Worm (Caenorhabditis elegans) whole organism, early embryonic: Measurements from ENCODE around the gene F07G6.10.
"Not testable (repeated sequence)": the region's sequence is repeated elsewhere in the genome, so short reads cannot be mapped to it uniquely, and the experiment has no call there.

ENCODE experiments used
- B0310.2 ChIP-seq: sonication (generic microtip); optimal IDR thresholded peaks from 2 replicates; lab custom pipeline; 2016; ENCODE audit warnings: mild to moderate bottlenecking, missing genetic modification characterization, missing compliant biosample characterization
- F13C5.2 ChIP-seq: sonication (generic microtip); optimal IDR thresholded peaks from 2 replicates; lab custom pipeline; 2017; ENCODE audit warnings: mild to moderate bottlenecking, missing genetic modification characterization, inconsistent platforms, missing compliant biosample characterization
- aly-1 ChIP-seq: sonication (generic microtip); optimal IDR thresholded peaks from 2 replicates; lab custom pipeline; 2016; ENCODE audit warnings: missing genetic modification characterization, missing compliant biosample characterization
- ama-1 ChIP-seq: fragments of 150-350 bp; optimal IDR thresholded peaks from 2 replicates; lab custom pipeline; 2014
- ceh-13 ChIP-seq: fragments of 200-800 bp; sonication (Bioruptor generic); optimal IDR thresholded peaks from 2 replicates; lab custom pipeline; 2018; ENCODE audit warnings: mild to moderate bottlenecking, missing genetic modification characterization, missing compliant biosample characterization
- ceh-36 ChIP-seq: sonication (generic microtip); optimal IDR thresholded peaks from 2 replicates; lab custom pipeline; 2016; ENCODE audit warnings: missing genetic modification characterization, inconsistent platforms, missing compliant biosample characterization
- ets-7 ChIP-seq: sonication (generic microtip); optimal IDR thresholded peaks from 2 replicates; lab custom pipeline; 2016; ENCODE audit warnings: missing genotype, missing genetic modification characterization, missing compliant biosample characterization
- flt-1 ChIP-seq: fragments of 200-800 bp; sonication (Bioruptor generic); IDR thresholded peaks from 2 replicates; pipeline ENCODE4 v1.3.6; 2022; ENCODE audit warnings: missing genetic modification characterization, missing compliant biosample characterization
- hmbx-1 ChIP-seq: sonication (generic microtip); optimal IDR thresholded peaks from 2 replicates; lab custom pipeline; 2016; ENCODE audit warnings: mild to moderate bottlenecking, missing genetic modification characterization, missing compliant biosample characterization
- hmg-4 ChIP-seq: fragments of 200-800 bp; sonication (Bioruptor generic); optimal IDR thresholded peaks from 2 replicates; lab custom pipeline; 2018; ENCODE audit warnings: mild to moderate bottlenecking, missing genetic modification characterization, missing compliant biosample characterization
- hnd-1 ChIP-seq: sonication (generic microtip); optimal IDR thresholded peaks from 2 replicates; lab custom pipeline; 2016; ENCODE audit warnings: missing genetic modification characterization, missing compliant biosample characterization
- pes-1 ChIP-seq: fragments of 200-800 bp; sonication (Bioruptor generic); IDR thresholded peaks from 2 replicates; pipeline ENCODE4 v1.3.6; 2022; ENCODE audit warnings: missing genetic modification reagents, missing genetic modification characterization, missing compliant biosample characterization
- scrt-1 ChIP-seq: fragments of 200-800 bp; sonication (Bioruptor generic); IDR thresholded peaks from 2 replicates; pipeline ENCODE4 v1.3.6; 2022; ENCODE audit warnings: missing genetic modification characterization, missing compliant biosample characterization
- sea-1 ChIP-seq: fragments of 200-800 bp; sonication (Bioruptor generic); conservative IDR thresholded peaks from 2 replicates; pipeline ENCODE4 v1.3.6; 2022; ENCODE audit warnings: missing genetic modification characterization, missing compliant biosample characterization
- tbx-11 ChIP-seq: fragments of 200-800 bp; sonication (Bioruptor generic); IDR thresholded peaks from 2 replicates; pipeline ENCODE4 v1.3.6; 2022; ENCODE audit warnings: missing genetic modification characterization, missing compliant biosample characterization
- tbx-37 ChIP-seq: fragments of 200-800 bp; sonication (Bioruptor generic); conservative IDR thresholded peaks from 2 replicates; pipeline ENCODE4 v1.3.6; 2022; ENCODE audit warnings: missing genetic modification reagents, missing genetic modification characterization, missing compliant biosample characterization
- tra-4 ChIP-seq: sonication (generic microtip); optimal IDR thresholded peaks from 2 replicates; lab custom pipeline; 2017; ENCODE audit warnings: missing genetic modification characterization, missing compliant biosample characterization

Gene F07G6.10

ce11 chrX:1718479-1718878, 19.2 kb upstream of the F07G6.10 start, which contains the start of gene fbxa-53:
Gene fbxa-53 (minus strand): TSS chrX:1718579.
- no peak for TF ChIP-seq ceh-36 (tag; lab: Kevin White, UChicago)
- no peak for TF ChIP-seq ceh-13 (GFP tag; lab: Kevin White, UChicago)
- no peak for TF ChIP-seq hmbx-1 (tag; lab: Kevin White, UChicago)
- no peak for TF ChIP-seq ets-7
- TF ChIP-seq flt-1 (GFP tag; lab: Robert Waterston, UW): no peak
- no peak for TF ChIP-seq tbx-11 (GFP tag; lab: Robert Waterston, UW)
- no peak for TF ChIP-seq F13C5.2 (tag; lab: Kevin White, UChicago)
- TF ChIP-seq tbx-37 (GFP tag; lab: Robert Waterston, UW): no peak
- TF ChIP-seq tra-4: no peak
- no peak for TF ChIP-seq aly-1 (tag; lab: Kevin White, UChicago)
- no peak for TF ChIP-seq scrt-1 (GFP tag; lab: Robert Waterston, UW)
- TF ChIP-seq sea-1 (GFP tag; lab: Robert Waterston, UW): no peak
- no peak for TF ChIP-seq hnd-1 (tag; lab: Kevin White, UChicago)
- no peak for TF ChIP-seq hmg-4
- no peak for TF ChIP-seq ama-1
- TF ChIP-seq pes-1 (GFP tag; lab: Robert Waterston, UW): no peak
- no peak for TF ChIP-seq B0310.2 (tag; lab: Kevin White, UChicago)

- TF ChIP-seq scrt-1 (GFP tag; lab: Robert Waterston, UW): no peak
Measured at ce11 chrX:1720359-1720758, 17.3 kb upstream of the F07G6.10 start, which contains the start of gene F07G6.8. Gene F07G6.8 (minus strand): TSS chrX:1720459.

ce11 chrX:1727056-1727455, 10.7 kb upstream of the F07G6.10 start, which contains the start of gene F07G6.2:
Gene F07G6.2 (plus strand): TSS chrX:1727356.
- TF ChIP-seq B0310.2 (tag; lab: Kevin White, UChicago) (no peak), tra-4 (no peak), tbx-11 (GFP tag; lab: Robert Waterston, UW) (no peak), flt-1 (GFP tag; lab: Robert Waterston, UW) (no peak), scrt-1 (GFP tag; lab: Robert Waterston, UW) (no peak), hnd-1 (tag; lab: Kevin White, UChicago) (no peak), aly-1 (tag; lab: Kevin White, UChicago) (no peak), ama-1 (no peak), F13C5.2 (tag; lab: Kevin White, UChicago) (no peak), ets-7 (no peak), hmg-4 (no peak), ceh-36 (tag; lab: Kevin White, UChicago) (no peak), pes-1 (GFP tag; lab: Robert Waterston, UW) (no peak), hmbx-1 (tag; lab: Kevin White, UChicago) (no peak)

ce11 chrX:1729558-1729957, 8.1 kb upstream of the F07G6.10 start, which contains the start of gene dgn-3:
Gene dgn-3 (plus strand): TSS chrX:1729858.
- no peak for TF ChIP-seq scrt-1 (GFP tag; lab: Robert Waterston, UW)
- no peak for TF ChIP-seq ama-1
- TF ChIP-seq hnd-1 (tag; lab: Kevin White, UChicago): no peak
- TF ChIP-seq hmg-4: no peak

ce11 chrX:1735941-1736340, 1.8 kb upstream of the F07G6.10 start, which contains the start of gene F07G6.12:
Gene F07G6.12 (plus strand): TSS chrX:1736241.
- TF ChIP-seq hmbx-1 (tag; lab: Kevin White, UChicago) (no peak), hnd-1 (tag; lab: Kevin White, UChicago) (no peak), ceh-13 (GFP tag; lab: Kevin White, UChicago) (no peak), ceh-36 (tag; lab: Kevin White, UChicago) (no peak), hmg-4 (no peak), ets-7 (no peak), ama-1 (no peak), aly-1 (tag; lab: Kevin White, UChicago) (no peak), tbx-37 (GFP tag; lab: Robert Waterston, UW) (no peak), sea-1 (GFP tag; lab: Robert Waterston, UW) (no peak), F13C5.2 (tag; lab: Kevin White, UChicago) (no peak)

ce11 chrX:1742530-1742929, 4.8 kb downstream of the F07G6.10 start, which contains the start of gene Y75D11A.2:
Gene Y75D11A.2 (plus strand): TSS chrX:1742830.
- TF ChIP-seq hmg-4; ceh-13 (GFP tag; lab: Kevin White, UChicago); scrt-1 (GFP tag; lab: Robert Waterston, UW): not testable (repeated sequence)

- not testable (repeated sequence) for TF ChIP-seq tra-4; aly-1 (tag; lab: Kevin White, UChicago); B0310.2 (tag; lab: Kevin White, UChicago)
Measured at ce11 chrX:1746117-1746516, 8.4 kb downstream of the F07G6.10 start, which contains the start of gene Y75D11A.3. Gene Y75D11A.3 (minus strand): TSS chrX:1746217.

ce11 chrX:1748476-1748875, 10.8 kb downstream of the F07G6.10 start, which contains the start of gene Y75D11A.6:
Gene Y75D11A.6 (minus strand): TSS chrX:1748576.
- TF ChIP-seq tbx-37 (GFP tag; lab: Robert Waterston, UW); sea-1 (GFP tag; lab: Robert Waterston, UW); hmbx-1 (tag; lab: Kevin White, UChicago): not testable (repeated sequence)

- TF ChIP-seq tra-4: no peak
- no peak for TF ChIP-seq B0310.2 (tag; lab: Kevin White, UChicago)
- no peak for TF ChIP-seq sea-1 (GFP tag; lab: Robert Waterston, UW)
- no peak for TF ChIP-seq ceh-36 (tag; lab: Kevin White, UChicago)
- TF ChIP-seq scrt-1 (GFP tag; lab: Robert Waterston, UW): no peak
- no peak for TF ChIP-seq tbx-11 (GFP tag; lab: Robert Waterston, UW)
- no peak for TF ChIP-seq pes-1 (GFP tag; lab: Robert Waterston, UW)
- no peak for TF ChIP-seq hnd-1 (tag; lab: Kevin White, UChicago)
- TF ChIP-seq hmg-4: no peak
Measured at ce11 chrX:1769636-1770035, 31.9 kb downstream of the F07G6.10 start.
